Fruit fly (Drosophila melanogaster): ENCODE measurements around the gene Kots.
A peak's percentile ranks its signal among the peaks of the same experiment; 100 is the strongest.

Gene Kots

dm6 chr3R:14012478-14013146, 48.6 kb upstream of the Kots start (continued):
- no peak for TF ChIP-seq insv (GFP tag; optimal IDR thresholded peaks at IDR 0.05)
- peak; percentile 68; the same call in 1 of the 2 replicates for TF ChIP-seq Doc2 (GFP tag; IDR thresholded peaks at IDR 0.05)
- peak; percentile 83 for TF ChIP-seq CG43689 (GFP tag; IDR thresholded peaks at IDR 0.05)
- TF ChIP-seq bigmax (GFP tag; optimal IDR thresholded peaks at IDR 0.05) = no peak
- peak; percentile 78 for TF ChIP-seq z (GFP tag; IDR thresholded peaks at IDR 0.05)
- peak; percentile 65 for TF ChIP-seq pb (GFP tag; optimal IDR thresholded peaks at IDR 0.05)
- peak; percentile 30 for TF ChIP-seq CG34376 (GFP tag; optimal IDR thresholded peaks at IDR 0.05)
- peak; percentile 36 for TF ChIP-seq CG13287 (GFP tag; IDR thresholded peaks at IDR 0.05; ENCODE audit: partially characterized antibody)
- no peak for TF ChIP-seq fd102C (GFP tag; optimal IDR thresholded peaks at IDR 0.05)
- peak; percentile 82 for TF ChIP-seq lilli (GFP tag; optimal IDR thresholded peaks at IDR 0.05)
- TF ChIP-seq gsb-n (tag; optimal IDR thresholded peaks at IDR 0.05) = peak; percentile 82
- TF ChIP-seq CG17361 (GFP tag; IDR thresholded peaks at IDR 0.05) = peak; percentile 94
- TF ChIP-seq GATAe (GFP tag; conservative IDR thresholded peaks at IDR 0.05) = peak; percentile 81
- peak; percentile 30 for TF ChIP-seq psq (GFP tag; optimal IDR thresholded peaks at IDR 0.05)
- TF ChIP-seq CG2199 (GFP tag; IDR thresholded peaks at IDR 0.05) = peak; percentile 98
- peak; percentile 95 for TF ChIP-seq H15 (GFP tag; IDR thresholded peaks at IDR 0.05)
- peak; percentile 91 for TF ChIP-seq CG12071 (GFP tag; optimal IDR thresholded peaks at IDR 0.05)
- TF ChIP-seq Atf3 (GFP tag; optimal IDR thresholded peaks at IDR 0.05) = peak; percentile 75
- TF ChIP-seq otp (GFP tag; IDR thresholded peaks at IDR 0.05) = peak; percentile 96
- TF ChIP-seq Nf-YC (tag; optimal IDR thresholded peaks at IDR 0.05) = peak; percentile 62
- TF ChIP-seq CG1603 (tag; optimal IDR thresholded peaks at IDR 0.05) = peak; percentile 93
- 0 out of 2 replicates have a peak, but pooled peaks have one; percentile 7 for TF ChIP-seq Poxn (GFP tag; IDR thresholded peaks at IDR 0.05)
- peak; percentile 87 for TF ChIP-seq CG31224 (GFP tag; IDR thresholded peaks at IDR 0.05)
- TF ChIP-seq Dip3 (GFP tag; optimal IDR thresholded peaks at IDR 0.05) = peak; percentile 42
- peak; percentile 66 for TF ChIP-seq Deaf1 (tag; optimal IDR thresholded peaks at IDR 0.05)
- peak; percentile 81 for TF ChIP-seq crc (GFP tag; optimal IDR thresholded peaks at IDR 0.05)
- TF ChIP-seq ttk (GFP tag; IDR thresholded peaks at IDR 0.05) = peak; percentile 96
- peak; percentile 81 for TF ChIP-seq PHDP (tag; optimal IDR thresholded peaks at IDR 0.05)
- 0 out of 4 replicates have a peak, but pooled peaks have one; percentile 6 for TF ChIP-seq chinmo (GFP tag; IDR thresholded peaks at IDR 0.05; ENCODE audit: partially characterized antibody)
- TF ChIP-seq Asciz (GFP tag; optimal IDR thresholded peaks at IDR 0.05) = peak; percentile 90
- TF ChIP-seq CG14860 (GFP tag; IDR thresholded peaks at IDR 0.05; ENCODE audit: partially characterized antibody) = peak; percentile 70; the same call in 2 of the 3 replicates
- TF ChIP-seq CG9797 (GFP tag; optimal IDR thresholded peaks at IDR 0.05) = peak; percentile 25
- peak; percentile 96 for TF ChIP-seq tgo (GFP tag; IDR thresholded peaks at IDR 0.05)
- peak; percentile 80 for TF ChIP-seq wor (GFP tag; IDR thresholded peaks at IDR 0.05)
- TF ChIP-seq D (optimal IDR thresholded peaks at IDR 0.05) = no peak
- TF ChIP-seq D (GFP tag; optimal IDR thresholded peaks at IDR 0.05) = peak; percentile 96
- peak; percentile 62 for TF ChIP-seq nerfin-2 (GFP tag; IDR thresholded peaks at IDR 0.05; ENCODE audit: partially characterized antibody)
- peak; percentile 88 for TF ChIP-seq CG12104 (GFP tag; optimal IDR thresholded peaks at IDR 0.05)
- peak; percentile 26 for TF ChIP-seq CG3163 (GFP tag; optimal IDR thresholded peaks at IDR 0.05)
- TF ChIP-seq Six4 (GFP tag; optimal IDR thresholded peaks at IDR 0.05) = peak; percentile 92
- TF ChIP-seq hkb (optimal IDR thresholded peaks at IDR 0.05) = no peak
- peak; percentile 96 for TF ChIP-seq hkb (GFP tag; IDR thresholded peaks at IDR 0.05)
- TF ChIP-seq CG9215 (GFP tag; IDR thresholded peaks at IDR 0.05) = peak; percentile 85
- TF ChIP-seq en (GFP tag; optimal IDR thresholded peaks at IDR 0.05) = peak; percentile 68
- TF ChIP-seq CG4730 (GFP tag; IDR thresholded peaks at IDR 0.05) = peak; percentile 92
